Worm (Caenorhabditis elegans) whole organism, L2 larva: ENCODE data around the gene sfxn-1.4.

ENCODE experiments used
- R02D3.7 ChIP-seq: fragments of 150-350 bp; optimal IDR thresholded peaks from 2 replicates; lab custom pipeline; 2014; ENCODE audit warnings: missing biosample characterization, missing genetic modification characterization
- blmp-1 ChIP-seq: sonication (generic microtip); optimal IDR thresholded peaks from 2 replicates; lab custom pipeline; 2017; ENCODE audit warnings: missing genetic modification characterization, mild to moderate bottlenecking, missing compliant biosample characterization, antibody characterized with exemption, moderate library complexity; ENCODE audit not compliant: insufficient read depth
- elt-1 ChIP-seq: fragments of 150-350 bp; optimal IDR thresholded peaks from 2 replicates; lab custom pipeline; 2014; ENCODE audit warnings: missing biosample characterization, missing genetic modification characterization
- lin-39 ChIP-seq: fragments of 150-350 bp; optimal IDR thresholded peaks from 2 replicates; lab custom pipeline; 2014; ENCODE audit warnings: missing biosample characterization, missing genetic modification reagents, missing genetic modification characterization
- mdl-1 ChIP-seq, 2 experiments: fragments of 150-350 bp in 1 of 2; sonication (generic microtip) in 1 of 2; optimal IDR thresholded peaks; 2 replicates each; lab custom pipeline; 2017; ENCODE audit warnings: missing biosample characterization in 2 of 2, missing genetic modification characterization in 2 of 2
- nhr-11 ChIP-seq: fragments of 150-350 bp; optimal IDR thresholded peaks from 2 replicates; lab custom pipeline; 2014; ENCODE audit warnings: missing biosample characterization, missing genetic modification characterization
- snpc-4 ChIP-seq: fragments of 150-350 bp; optimal IDR thresholded peaks from 2 replicates; lab custom pipeline; 2014; ENCODE audit warnings: missing biosample characterization, missing genetic modification characterization
- unc-39 ChIP-seq: fragments of 150-350 bp; optimal IDR thresholded peaks from 2 replicates; lab custom pipeline; 2014; ENCODE audit warnings: missing biosample characterization, missing genetic modification characterization
- unc-62 ChIP-seq: fragments of 150-350 bp; optimal IDR thresholded peaks from 2 replicates; lab custom pipeline; 2014; ENCODE audit warnings: missing biosample characterization, missing genetic modification reagents, missing genetic modification characterization

DNA sequence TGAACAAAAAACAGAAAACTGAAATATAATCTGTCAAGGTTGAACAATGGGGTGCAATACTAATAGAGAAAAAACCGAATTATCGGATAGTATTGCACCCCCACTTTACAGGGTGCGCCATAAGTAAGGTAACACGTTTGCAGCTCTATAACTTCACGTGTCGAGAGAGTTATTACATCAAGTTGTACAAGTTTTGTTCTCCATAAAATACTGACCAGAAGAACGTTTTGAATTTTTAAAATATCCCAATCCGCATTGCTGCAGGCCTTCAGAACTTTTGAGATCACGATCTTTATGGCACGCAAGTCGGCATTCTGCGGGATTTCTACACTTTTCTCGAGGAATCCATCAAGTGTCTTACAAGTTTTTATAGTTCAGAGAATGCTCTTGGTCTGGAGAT lies 43.2 kb downstream of the sfxn-1.4 start:
- TF ChIP-seq elt-1 (tag; lab: Kevin White, UChicago): no peak
- no peak for TF ChIP-seq snpc-4
- TF ChIP-seq unc-62 (GFP tag; lab: Kevin White, UChicago): no peak
- TF ChIP-seq blmp-1 (tag; lab: Kevin White, UChicago): no peak
- TF ChIP-seq unc-39 (tag; lab: Kevin White, UChicago): no peak
- TF ChIP-seq lin-39 (tag; lab: Kevin White, UChicago): no peak
- TF ChIP-seq mdl-1 (tag; optimal IDR thresholded peaks at IDR 0.05; lab: Kevin White, UChicago): no peak
- TF ChIP-seq nhr-11 (tag; lab: Kevin White, UChicago): no peak
- TF ChIP-seq R02D3.7 (tag; lab: Kevin White, UChicago): no peak
